Fruit fly (Drosophila melanogaster) whole organism, prepupa: ENCODE results near the gene LSm7.

ENCODE experiments used
- CG11762 ChIP-seq: fragments of 200-800 bp; sonication (Bioruptor generic); optimal IDR thresholded peaks from 3 replicates; lab custom pipeline; 2016; ENCODE audit warnings: missing biosample characterization, missing genetic modification characterization; ENCODE audit not compliant: insufficient read depth
- CG1621 ChIP-seq: fragments of 200-800 bp; sonication (Bioruptor generic); optimal IDR thresholded peaks from 3 replicates; lab custom pipeline; 2018; ENCODE audit warnings: missing biosample characterization, mild to moderate bottlenecking, missing genetic modification characterization
- CG16779 ChIP-seq: fragments of 200-800 bp; sonication (Bioruptor generic); optimal IDR thresholded peaks from 3 replicates; lab custom pipeline; 2017; ENCODE audit warnings: missing biosample characterization, mild to moderate bottlenecking, missing genetic modification characterization
- CG6163 ChIP-seq: fragments of 200-800 bp; sonication (Bioruptor generic); IDR thresholded peaks from 3 replicates; pipeline ENCODE4 v1.3.6; 2022; ENCODE audit warnings: missing biosample characterization, missing genetic modification characterization
- CG6276 ChIP-seq: fragments of 200-800 bp; sonication (Bioruptor generic); optimal IDR thresholded peaks from 2 replicates; lab custom pipeline; 2017; ENCODE audit warnings: missing biosample characterization, mild to moderate bottlenecking, missing genetic modification characterization
- CG6854 ChIP-seq: fragments of 200-800 bp; sonication (Bioruptor generic); optimal IDR thresholded peaks from 2 replicates; lab custom pipeline; 2017; ENCODE audit warnings: missing biosample characterization, mild to moderate bottlenecking, missing genetic modification characterization
- CG7368 ChIP-seq: fragments of 200-800 bp; sonication (Bioruptor generic); optimal IDR thresholded peaks from 3 replicates; lab custom pipeline; 2016; ENCODE audit warnings: missing biosample characterization, missing genetic modification characterization
- CG9139 ChIP-seq: fragments of 200-800 bp; sonication (Bioruptor generic); optimal IDR thresholded peaks from 3 replicates; lab custom pipeline; 2017; ENCODE audit warnings: missing biosample characterization, mild to moderate bottlenecking, missing genetic modification characterization
- Hr39 ChIP-seq: fragments of 200-800 bp; sonication (Bioruptor generic); optimal IDR thresholded peaks from 2 replicates; lab custom pipeline; 2016; ENCODE audit warnings: missing biosample characterization, missing genetic modification characterization
- Lpt ChIP-seq: fragments of 200-800 bp; sonication (Bioruptor generic); optimal IDR thresholded peaks from 3 replicates; lab custom pipeline; 2016; ENCODE audit warnings: missing biosample characterization, missing genetic modification characterization
- achi ChIP-seq: fragments of 200-800 bp; sonication (Bioruptor generic); optimal IDR thresholded peaks from 3 replicates; lab custom pipeline; 2016; ENCODE audit warnings: missing biosample characterization, missing genetic modification characterization
- cyc ChIP-seq: fragments of 200-800 bp; sonication (Bioruptor generic); optimal IDR thresholded peaks from 3 replicates; lab custom pipeline; 2016; ENCODE audit warnings: missing biosample characterization, missing genetic modification characterization

DNA sequence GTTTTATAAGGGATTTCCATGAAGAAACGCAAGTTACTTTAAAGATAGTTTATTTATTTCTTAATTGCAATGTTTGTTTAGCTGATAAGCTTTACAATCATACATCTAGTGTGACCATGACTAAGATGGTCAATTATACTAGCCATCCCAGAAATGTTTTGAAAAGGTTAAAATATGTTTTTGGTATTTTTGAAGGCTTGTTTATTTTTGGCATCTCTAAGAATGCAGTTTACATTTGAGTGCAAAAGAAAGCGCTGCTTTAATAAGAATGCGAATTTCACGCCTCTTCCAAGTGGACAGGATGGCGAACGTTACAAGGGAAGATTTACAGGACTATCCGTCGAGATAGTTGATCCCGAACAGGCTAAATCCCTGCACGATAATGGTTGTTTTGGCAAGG lies 13.3 kb downstream of the LSm7 start, which contains the start of gene Tsen2:
- TF ChIP-seq achi, result no peak
- no peak for TF ChIP-seq CG6276 (GFP tag; lab: Kevin White, UChicago)
- no peak for TF ChIP-seq cyc (GFP tag; lab: Kevin White, UChicago)
- TF ChIP-seq Lpt (GFP tag; lab: Kevin White, UChicago), result no peak
- TF ChIP-seq CG6854 (GFP tag; lab: Kevin White, UChicago), result no peak
- no peak for TF ChIP-seq CG16779 (tag; lab: Kevin White, UChicago)
- TF ChIP-seq CG7368 (GFP tag; lab: Kevin White, UChicago), result no peak
- TF ChIP-seq CG1621 (tag; lab: Kevin White, UChicago), result no peak
- TF ChIP-seq Hr39 (GFP tag; lab: Kevin White, UChicago), result no peak
- no peak for TF ChIP-seq CG11762 (GFP tag; lab: Kevin White, UChicago)
- TF ChIP-seq CG6163, result no peak
- no peak for TF ChIP-seq CG9139 (GFP tag; lab: Kevin White, UChicago)
